Worm (Caenorhabditis elegans) whole organism, late embryonic: ENCODE results near the gene ZC204.14.

ENCODE experiments used
- K02D7.2 ChIP-seq: sonication (generic microtip); optimal IDR thresholded peaks from 2 replicates; lab custom pipeline; 2017; ENCODE audit warnings: mild to moderate bottlenecking, missing genetic modification characterization, missing compliant biosample characterization
- ama-1 ChIP-seq: fragments of 150-350 bp; optimal IDR thresholded peaks from 2 replicates; lab custom pipeline; 2014
- fkh-10 ChIP-seq: fragments of 150-350 bp; optimal IDR thresholded peaks from 2 replicates; lab custom pipeline; 2014; ENCODE audit warnings: missing biosample characterization, missing genetic modification reagents, missing genetic modification characterization
- lin-11 ChIP-seq: fragments of 200-800 bp; sonication (Bioruptor generic); optimal IDR thresholded peaks from 2 replicates; lab custom pipeline; 2018; ENCODE audit warnings: mild to moderate bottlenecking, missing genetic modification characterization, missing compliant biosample characterization
- nhr-11 ChIP-seq: fragments of 150-350 bp; optimal IDR thresholded peaks from 2 replicates; lab custom pipeline; 2014; ENCODE audit warnings: missing biosample characterization, missing genetic modification characterization
- pqm-1 ChIP-seq: sonication (generic microtip); optimal IDR thresholded peaks from 2 replicates; lab custom pipeline; 2016; ENCODE audit warnings: missing genetic modification characterization, missing compliant biosample characterization
- rnt-1 ChIP-seq: sonication (generic microtip); optimal IDR thresholded peaks from 2 replicates; lab custom pipeline; 2016; ENCODE audit warnings: missing genetic modification characterization, missing compliant biosample characterization

DNA sequence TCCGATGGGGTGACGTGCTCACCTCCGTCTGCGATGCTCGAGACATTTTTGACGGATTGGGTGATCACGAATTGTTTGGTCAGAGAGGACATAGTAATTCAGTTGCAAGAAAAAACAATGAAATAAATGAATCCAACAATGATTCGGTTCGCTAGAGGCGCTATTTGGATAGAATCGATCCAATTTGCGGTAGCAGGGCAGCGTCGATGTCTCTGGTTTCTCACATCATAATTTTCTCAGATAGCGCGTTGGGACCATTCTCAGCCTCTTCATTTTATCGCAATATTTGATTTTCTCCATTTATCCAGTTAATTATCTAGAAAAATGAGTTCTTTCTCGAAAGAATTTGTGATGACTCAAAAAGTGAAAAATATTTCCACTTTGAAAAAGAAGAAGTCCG is 43.6 kb upstream of the ZC204.14 start, which contains the start of gene sdz-18:
- TF ChIP-seq pqm-1 (no peak), fkh-10 (GFP tag; lab: Kevin White, UChicago) (no peak), K02D7.2 (tag; lab: Kevin White, UChicago) (no peak), nhr-11 (tag; lab: Kevin White, UChicago) (no peak), ama-1 (lab: Kevin White, UChicago) (no peak), lin-11 (tag; lab: Kevin White, UChicago) (no peak), rnt-1 (no peak)
